Worm (Caenorhabditis elegans): ENCODE data around the gene smrc-1.

ce11 chrIII:6421473-6421872 lies 30.7 kb downstream of the smrc-1 start:
- no peak for TF ChIP-seq ces-1 (GFP tag; optimal IDR thresholded peaks at IDR 0.05)
- no peak for TF ChIP-seq unc-62 (GFP tag; optimal IDR thresholded peaks at IDR 0.05 in 1 of 2)
- TF ChIP-seq unc-62 (tag; optimal IDR thresholded peaks at IDR 0.05), result no peak
- TF ChIP-seq aly-2 (tag; optimal IDR thresholded peaks at IDR 0.05), result no peak
- no peak for TF ChIP-seq pha-4 (GFP tag; IDR thresholded peaks at IDR 0.05)
- TF ChIP-seq pha-4 (tag; optimal IDR thresholded peaks at IDR 0.05), result no peak
- TF ChIP-seq lin-39 (tag; optimal IDR thresholded peaks at IDR 0.05), result no peak
- TF ChIP-seq nhr-76 (tag; optimal IDR thresholded peaks at IDR 0.05), result no peak
- TF ChIP-seq dmd-6 (GFP tag; IDR thresholded peaks at IDR 0.05), result no peak
- no peak for TF ChIP-seq dmd-8 (GFP tag; IDR thresholded peaks at IDR 0.05)
- TF ChIP-seq unc-130 (GFP tag; optimal IDR thresholded peaks at IDR 0.05), result no peak
